Fruit fly (Drosophila melanogaster): Measurements from ENCODE around the gene IP3K2.
A peak's percentile ranks its signal among the peaks of the same experiment; 100 is the strongest.

Gene IP3K2

DNA sequence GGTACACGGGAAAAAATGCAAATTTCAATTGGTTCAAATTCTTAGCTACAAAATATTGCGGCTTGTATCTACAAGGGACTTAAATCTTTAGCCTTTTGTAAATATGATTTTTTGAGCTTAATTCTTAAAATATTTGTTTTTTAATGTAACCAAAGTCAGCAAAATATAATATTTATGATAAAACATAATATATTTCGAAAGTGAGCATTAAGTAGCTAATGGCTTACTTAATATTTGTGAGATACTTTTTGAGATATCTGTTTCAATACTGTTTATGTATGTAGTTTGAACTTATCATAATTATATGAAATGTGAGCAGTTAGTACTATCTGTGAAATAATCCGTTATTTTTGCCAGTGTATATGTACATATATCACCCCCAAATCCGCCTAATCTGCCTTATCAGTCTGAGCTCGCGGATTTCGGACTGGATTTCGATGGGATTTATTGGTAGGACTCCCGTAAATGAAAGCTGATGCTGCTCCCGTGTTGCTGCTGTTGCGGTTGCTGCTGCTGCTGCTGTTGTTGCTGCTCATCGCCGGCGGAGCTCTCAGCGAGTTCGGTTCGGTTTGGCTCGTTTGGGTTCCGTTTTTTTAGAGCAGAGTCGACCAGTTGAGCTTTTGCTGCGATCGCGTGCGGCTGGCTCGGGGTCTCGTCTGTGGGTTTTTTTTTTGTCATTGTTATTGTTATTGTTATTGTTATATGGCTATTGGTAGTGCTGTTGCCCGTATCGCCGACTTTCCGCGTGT, 17.4 kb downstream of the IP3K2 start (continued):
- TF ChIP-seq NfI (GFP tag; optimal IDR thresholded peaks at IDR 0.05) (no peak), jigr1 (GFP tag; IDR thresholded peaks at IDR 0.05) (no peak), CG30403 (GFP tag; optimal IDR thresholded peaks at IDR 0.05) (peak; percentile 66), toy (GFP tag; IDR thresholded peaks at IDR 0.05) (no peak), lov (optimal IDR thresholded peaks at IDR 0.05) (no peak), lov (GFP tag; IDR thresholded peaks at IDR 0.05) (no peak), CG12769 (tag; optimal IDR thresholded peaks at IDR 0.05) (peak; percentile 70), gro (GFP tag; optimal IDR thresholded peaks at IDR 0.05) (no peak), pnt (GFP tag; optimal IDR thresholded peaks at IDR 0.05) (no peak), pros (GFP tag; optimal IDR thresholded peaks at IDR 0.05) (no peak), dati (GFP tag; IDR thresholded peaks at IDR 0.05) (no peak), CG12155 (GFP tag; optimal IDR thresholded peaks at IDR 0.05) (peak; percentile 22), so (GFP tag; IDR thresholded peaks at IDR 0.05) (0 out of 3 replicates have a peak, but pooled peaks have one; percentile 11), CG14860 (GFP tag; IDR thresholded peaks at IDR 0.05; ENCODE audit: partially characterized antibody) (no peak), CG18619 (GFP tag; optimal IDR thresholded peaks at IDR 0.05) (peak; percentile 16), CG17612 (GFP tag; IDR thresholded peaks at IDR 0.05) (no peak), CG2875 (GFP tag; optimal IDR thresholded peaks at IDR 0.05) (no peak), CG9817 (tag; optimal IDR thresholded peaks at IDR 0.05) (peak; percentile 25), CG7839 (tag; optimal IDR thresholded peaks at IDR 0.05) (peak; percentile 63), Hr51 (GFP tag; optimal IDR thresholded peaks at IDR 0.05) (peak in 1 of 2 experiments; percentile 28), kni (GFP tag; optimal IDR thresholded peaks at IDR 0.05) (no peak), CG6854 (GFP tag; optimal IDR thresholded peaks at IDR 0.05) (peak; percentile 30), grau (tag; optimal IDR thresholded peaks at IDR 0.05) (peak; percentile 66), bcd (GFP tag; optimal IDR thresholded peaks at IDR 0.05) (peak; percentile 24), CG7786 (GFP tag; optimal IDR thresholded peaks at IDR 0.05) (no peak), CG10543 (GFP tag; optimal IDR thresholded peaks at IDR 0.05) (peak; percentile 56), inv (GFP tag; IDR thresholded peaks at IDR 0.05; ENCODE audit: partially characterized antibody) (no peak), fd102C (GFP tag; optimal IDR thresholded peaks at IDR 0.05) (no peak), CG12299 (tag; optimal IDR thresholded peaks at IDR 0.05) (no peak), p53 (GFP tag; optimal IDR thresholded peaks at IDR 0.05) (no peak), TFAM (GFP tag; optimal IDR thresholded peaks at IDR 0.05) (no peak), pho (GFP tag; optimal IDR thresholded peaks at IDR 0.05) (peak; percentile 22), Trl (optimal IDR thresholded peaks at IDR 0.05) (peak in 1 of 2 experiments; percentile 23), Trl (GFP tag; optimal IDR thresholded peaks at IDR 0.05) (no peak), vfl (GFP tag; optimal IDR thresholded peaks at IDR 0.05) (no peak), CG18262 (tag; optimal IDR thresholded peaks at IDR 0.05) (peak; percentile 48), CG17361 (GFP tag; IDR thresholded peaks at IDR 0.05) (peak; percentile 68; the same call in 2 of the 3 replicates), sob (GFP tag; IDR thresholded peaks at IDR 0.05) (peak; percentile 40; the same call in 1 of the 2 replicates), CG1233 (GFP tag; optimal IDR thresholded peaks at IDR 0.05) (no peak), CG2678 (tag; optimal IDR thresholded peaks at IDR 0.05) (peak; percentile 70), gcm2 (GFP tag; optimal IDR thresholded peaks at IDR 0.05) (no peak), cwo (GFP tag; optimal IDR thresholded peaks at IDR 0.05) (peak; percentile 46), CG9932 (GFP tag; IDR thresholded peaks at IDR 0.05) (peak; percentile 37), CG12391 (tag; optimal IDR thresholded peaks at IDR 0.05) (peak; percentile 35), CG6683 (GFP tag; optimal IDR thresholded peaks at IDR 0.05) (no peak), CG15269 (tag; optimal IDR thresholded peaks at IDR 0.05) (peak; percentile 19), CG13775 (GFP tag; optimal IDR thresholded peaks at IDR 0.05) (peak; percentile 45), CG3281 (GFP tag; optimal IDR thresholded peaks at IDR 0.05) (peak; percentile 70), CG3995 (GFP tag; optimal IDR thresholded peaks at IDR 0.05) (no peak)

All from whole organism, embryonic.